Worm (Caenorhabditis elegans): Measurements from ENCODE around the gene E02C12.6.

Gene E02C12.6

DNA sequence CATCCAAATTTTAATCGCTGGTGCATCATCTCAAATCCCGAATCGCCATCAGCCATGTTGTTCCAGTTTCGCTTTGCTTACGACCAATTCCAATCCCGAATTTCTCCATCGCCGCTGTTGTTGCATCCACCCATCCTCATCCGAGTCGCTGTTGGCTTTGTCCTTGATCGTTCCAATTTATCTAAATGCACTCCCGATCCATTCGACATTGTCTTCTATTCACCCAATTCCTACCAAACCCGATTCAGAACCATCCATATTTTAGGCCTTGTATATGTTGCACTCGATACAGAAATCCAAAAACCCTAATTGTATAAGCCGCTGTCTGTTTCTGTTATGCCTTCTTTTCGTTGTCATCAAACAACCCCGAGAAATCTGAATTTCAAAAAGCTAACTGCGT lies 30.6 kb downstream of the E02C12.6 start (continued):
- TF ChIP-seq dmd-8 (GFP tag; IDR thresholded peaks at IDR 0.05): 0 out of 2 replicates have a peak, but pooled peaks have one; percentile 18
- no peak; the same call in 1 of the 2 replicates for TF ChIP-seq Y75B8A.6 (GFP tag; IDR thresholded peaks at IDR 0.05)
- peak; percentile 82 for TF ChIP-seq sdz-12 (GFP tag; optimal IDR thresholded peaks at IDR 0.05)
- no peak for TF ChIP-seq mdl-1 (tag; optimal IDR thresholded peaks at IDR 0.05)
- peak; percentile 73; the same call in 1 of the 2 replicates for TF ChIP-seq tra-1 (GFP tag; IDR thresholded peaks at IDR 0.05)
- TF ChIP-seq Y48G9A.11 (GFP tag; IDR thresholded peaks at IDR 0.05): peak; percentile 58
- 0 out of 2 replicates have a peak, but pooled peaks have one; percentile 31 for TF ChIP-seq F44E2.7 (GFP tag; IDR thresholded peaks at IDR 0.05)
- TF ChIP-seq nhr-42 (GFP tag; IDR thresholded peaks at IDR 0.05): peak; percentile 88
- TF ChIP-seq lir-3 (tag; optimal IDR thresholded peaks at IDR 0.05): no peak
- 0 out of 2 replicates have a peak, but pooled peaks have one; percentile 4 for TF ChIP-seq dmd-9 (GFP tag; IDR thresholded peaks at IDR 0.05)
- no peak for TF ChIP-seq nhr-25 (tag; optimal IDR thresholded peaks at IDR 0.05; ENCODE audit: borderline replicate concordance, insufficient read depth)
- TF ChIP-seq daf-16 (GFP tag; optimal IDR thresholded peaks at IDR 0.05): peak in 1 of 2 experiments; percentile 74
- TF ChIP-seq daf-16 (tag; optimal IDR thresholded peaks at IDR 0.05): no peak
- peak; percentile 89 for TF ChIP-seq daf-19 (GFP tag; conservative IDR thresholded peaks at IDR 0.05)
- no peak for TF ChIP-seq lsy-2 (tag; optimal IDR thresholded peaks at IDR 0.05)
- no peak for TF ChIP-seq mes-2 (tag; optimal IDR thresholded peaks at IDR 0.05; ENCODE audit: poor library complexity, severe bottlenecking)
- no peak for TF ChIP-seq lin-39 (tag; optimal IDR thresholded peaks at IDR 0.05)
- peak; percentile 64; the same call in 1 of the 2 replicates for TF ChIP-seq D1046.2 (GFP tag; IDR thresholded peaks at IDR 0.05)
- no peak for TF ChIP-seq zfp-2 (tag; optimal IDR thresholded peaks at IDR 0.05)
- TF ChIP-seq aha-1 (tag): peak; percentile 76
- peak; percentile 61; the same call in 1 of the 2 replicates for TF ChIP-seq saeg-2 (GFP tag; IDR thresholded peaks at IDR 0.05)
- TF ChIP-seq mdt-29 (GFP tag; IDR thresholded peaks at IDR 0.05): peak; percentile 71
- no peak for TF ChIP-seq Y105C5A.15 (GFP tag; IDR thresholded peaks at IDR 0.05)
- peak; percentile 13 for TF ChIP-seq Y5F2A.4 (GFP tag; optimal IDR thresholded peaks at IDR 0.05)
- no peak for TF ChIP-seq nhr-77 (tag; optimal IDR thresholded peaks at IDR 0.05)
- TF ChIP-seq mxl-2 (GFP tag; conservative IDR thresholded peaks at IDR 0.05): peak; percentile 59; the same call in 1 of the 2 replicates
- TF ChIP-seq php-3 (GFP tag; IDR thresholded peaks at IDR 0.05): peak; percentile 81
- TF ChIP-seq ceh-28 (tag; optimal IDR thresholded peaks at IDR 0.05): no peak
- peak; percentile 95 for TF ChIP-seq zfp-3 (GFP tag; conservative IDR thresholded peaks at IDR 0.05)
- TF ChIP-seq nhr-237 (tag; optimal IDR thresholded peaks at IDR 0.05): no peak
- TF ChIP-seq arid-1 (GFP tag; conservative IDR thresholded peaks at IDR 0.05): 0 out of 2 replicates have a peak, but pooled peaks have one; percentile 50
- peak; percentile 14; the same call in 1 of the 2 replicates for TF ChIP-seq nhr-41 (GFP tag; IDR thresholded peaks at IDR 0.05)
- TF ChIP-seq lin-38 (GFP tag; IDR thresholded peaks at IDR 0.05): peak; percentile 78
- TF ChIP-seq ZK337.2 (GFP tag; IDR thresholded peaks at IDR 0.05): no peak
- peak; percentile 90 for TF ChIP-seq pha-4 (GFP tag; IDR thresholded peaks at IDR 0.05)
- no peak for TF ChIP-seq pha-4 (tag; optimal IDR thresholded peaks at IDR 0.05)
- TF ChIP-seq vab-7 (GFP tag; IDR thresholded peaks at IDR 0.05): peak; percentile 58
- no peak for TF ChIP-seq lim-7 (GFP tag; IDR thresholded peaks at IDR 0.05)
- TF ChIP-seq nhr-102 (tag; optimal IDR thresholded peaks at IDR 0.05): peak; percentile 52
- peak; percentile 70; the same call in 1 of the 2 replicates for TF ChIP-seq snpc-1.2 (GFP tag; IDR thresholded peaks at IDR 0.05)
- TF ChIP-seq R02D3.7 (tag; optimal IDR thresholded peaks at IDR 0.05): no peak

DNA sequence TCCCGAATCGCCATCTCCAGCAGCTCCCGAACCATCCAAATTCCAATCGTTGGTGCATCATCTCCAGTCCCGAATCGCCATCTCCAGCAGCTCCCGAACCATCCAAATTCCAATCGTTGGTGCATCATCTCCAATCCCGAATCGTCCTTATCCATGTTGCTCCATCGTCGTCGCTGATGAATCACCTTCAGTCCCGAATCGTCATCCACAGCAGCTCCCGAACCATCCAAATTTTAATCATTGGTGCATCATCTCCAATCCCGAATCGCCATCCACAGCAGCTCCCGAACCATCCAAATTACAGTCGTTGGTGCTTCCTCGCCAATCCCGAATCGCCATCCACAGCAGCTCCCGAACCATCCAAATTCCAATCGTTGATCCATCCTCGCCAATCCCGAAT lies 31.6 kb downstream of the E02C12.6 start:
- TF ChIP-seq T26A8.4 (GFP tag; IDR thresholded peaks at IDR 0.05): peak; percentile 65
- TF ChIP-seq mdt-29 (GFP tag; IDR thresholded peaks at IDR 0.05): 0 out of 2 replicates have a peak, but pooled peaks have one; percentile 37
- peak; percentile 42; the same call in 1 of the 2 replicates for TF ChIP-seq lin-38 (GFP tag; IDR thresholded peaks at IDR 0.05)
- TF ChIP-seq zfp-3 (GFP tag; conservative IDR thresholded peaks at IDR 0.05): peak; percentile 69; the same call in 1 of the 2 replicates
- 0 out of 4 replicates have a peak, but pooled peaks of 1 of the 2 experiments have one; percentile 55 for TF ChIP-seq madf-5 (GFP tag; IDR thresholded peaks at IDR 0.05)
- peak; percentile 30; the same call in 1 of the 2 replicates for TF ChIP-seq mxl-2 (GFP tag; conservative IDR thresholded peaks at IDR 0.05)
- TF ChIP-seq zip-11 (GFP tag; IDR thresholded peaks at IDR 0.05): 0 out of 2 replicates have a peak, but pooled peaks have one; percentile 47
- TF ChIP-seq F26F4.8 (GFP tag; conservative IDR thresholded peaks at IDR 0.05): 0 out of 2 replicates have a peak, but pooled peaks have one; percentile 8
- peak; percentile 81 for TF ChIP-seq egl-43 (GFP tag; IDR thresholded peaks at IDR 0.05)
